Fruit fly (Drosophila melanogaster) whole organism, pupa: Measurements from ENCODE around the gene CG9240.
A peak's percentile ranks its signal among the peaks of the same experiment; 100 is the strongest.

ENCODE experiments used
- CG10348 ChIP-seq: fragments of 200-800 bp; sonication (Bioruptor generic); IDR thresholded peaks from 2 replicates; pipeline ENCODE4 v1.3.6; 2022; ENCODE audit warnings: missing biosample characterization, missing genetic modification characterization
- CG12605 ChIP-seq: fragments of 200-800 bp; sonication (Bioruptor generic); IDR thresholded peaks from 2 replicates; pipeline ENCODE4 v1.3.6; 2022; ENCODE audit warnings: missing biosample characterization, missing genetic modification characterization
- CG13204 ChIP-seq: fragments of 200-800 bp; sonication (Bioruptor generic); optimal IDR thresholded peaks from 2 replicates; lab custom pipeline; 2018; ENCODE audit warnings: missing biosample characterization, mild to moderate bottlenecking, missing genetic modification characterization, moderate library complexity
- CG14655 ChIP-seq: fragments of 200-800 bp; sonication (Bioruptor generic); optimal IDR thresholded peaks from 3 replicates; lab custom pipeline; 2017; ENCODE audit warnings: mild to moderate bottlenecking, missing biosample characterization, missing genetic modification reagents, missing genetic modification characterization
- CG15710 ChIP-seq: fragments of 200-800 bp; sonication (Bioruptor generic); optimal IDR thresholded peaks from 2 replicates; lab custom pipeline; 2018; ENCODE audit warnings: missing biosample characterization, mild to moderate bottlenecking, missing genetic modification characterization, moderate library complexity
- CG17806 ChIP-seq: fragments of 200-800 bp; sonication (Bioruptor generic); optimal IDR thresholded peaks from 2 replicates; lab custom pipeline; 2018; ENCODE audit warnings: missing biosample characterization, mild to moderate bottlenecking, missing genetic modification characterization, moderate library complexity
- CG32121 ChIP-seq: fragments of 200-800 bp; sonication (Bioruptor generic); IDR thresholded peaks from 2 replicates; pipeline ENCODE4 v1.3.6; 2022; ENCODE audit warnings: missing biosample characterization, missing genetic modification characterization
- CG34367 ChIP-seq: fragments of 200-800 bp; sonication (Bioruptor generic); optimal IDR thresholded peaks from 2 replicates; lab custom pipeline; 2018; ENCODE audit warnings: missing biosample characterization, mild to moderate bottlenecking, missing genetic modification characterization
- CG4496 ChIP-seq: fragments of 200-800 bp; sonication (Bioruptor generic); IDR thresholded peaks from 3 replicates; pipeline ENCODE4 v1.3.6; 2022; ENCODE audit warnings: missing biosample characterization, missing genetic modification characterization
- CG8159 ChIP-seq: fragments of 200-800 bp; sonication (Bioruptor generic); optimal IDR thresholded peaks from 3 replicates; lab custom pipeline; 2018; ENCODE audit warnings: missing biosample characterization, mild to moderate bottlenecking, missing genetic modification characterization, moderate library complexity
- CG8301 ChIP-seq: fragments of 200-800 bp; sonication (Bioruptor generic); optimal IDR thresholded peaks from 2 replicates; lab custom pipeline; 2018; ENCODE audit warnings: missing biosample characterization, mild to moderate bottlenecking, missing genetic modification characterization
- CG9948 ChIP-seq: fragments of 200-800 bp; sonication (Bioruptor generic); optimal IDR thresholded peaks from 2 replicates; lab custom pipeline; 2018; ENCODE audit warnings: missing biosample characterization, mild to moderate bottlenecking, missing genetic modification characterization, moderate library complexity
- D1 ChIP-seq: fragments of 200-800 bp; sonication (Bioruptor generic); optimal IDR thresholded peaks from 2 replicates; lab custom pipeline; 2018; ENCODE audit warnings: missing biosample characterization, mild to moderate bottlenecking, missing genetic modification characterization, moderate library complexity
- EcR ChIP-seq: fragments of 200-800 bp; sonication (Bioruptor generic); optimal IDR thresholded peaks from 3 replicates; lab custom pipeline; 2019; ENCODE audit warnings: missing biosample characterization, missing genetic modification characterization, mild to moderate bottlenecking, moderate library complexity, missing genetic modification reagents
- Ets98B ChIP-seq: fragments of 200-800 bp; sonication (Bioruptor generic); IDR thresholded peaks from 2 replicates; pipeline ENCODE4 v1.3.6; 2022; ENCODE audit warnings: missing biosample characterization, missing genetic modification characterization
- Pif1A ChIP-seq: fragments of 200-800 bp; sonication (Bioruptor generic); optimal IDR thresholded peaks from 3 replicates; lab custom pipeline; 2016; ENCODE audit warnings: missing biosample characterization, missing genetic modification characterization
- Pif1B ChIP-seq: fragments of 200-800 bp; sonication (Bioruptor generic); optimal IDR thresholded peaks from 3 replicates; lab custom pipeline; 2016; ENCODE audit warnings: missing biosample characterization, missing genetic modification characterization
- Snoo ChIP-seq: fragments of 200-800 bp; sonication (Bioruptor generic); optimal IDR thresholded peaks from 3 replicates; lab custom pipeline; 2017; ENCODE audit warnings: missing biosample characterization, mild to moderate bottlenecking, missing genetic modification characterization, inconsistent platforms
- fd96Ca ChIP-seq: fragments of 200-800 bp; sonication (Bioruptor generic); IDR thresholded peaks from 3 replicates; pipeline ENCODE4 v1.3.6; 2022; ENCODE audit warnings: missing biosample characterization, missing genetic modification characterization
- gl ChIP-seq: fragments of 200-800 bp; sonication (Bioruptor generic); optimal IDR thresholded peaks from 2 replicates; lab custom pipeline; 2018; ENCODE audit warnings: missing biosample characterization, mild to moderate bottlenecking, missing genetic modification characterization
- rn ChIP-seq: fragments of 200-800 bp; sonication (Bioruptor generic); IDR thresholded peaks from 2 replicates; pipeline ENCODE4 v1.3.6; 2022; ENCODE audit warnings: missing biosample characterization, missing genetic modification characterization

The CG9240 gene

DNA sequence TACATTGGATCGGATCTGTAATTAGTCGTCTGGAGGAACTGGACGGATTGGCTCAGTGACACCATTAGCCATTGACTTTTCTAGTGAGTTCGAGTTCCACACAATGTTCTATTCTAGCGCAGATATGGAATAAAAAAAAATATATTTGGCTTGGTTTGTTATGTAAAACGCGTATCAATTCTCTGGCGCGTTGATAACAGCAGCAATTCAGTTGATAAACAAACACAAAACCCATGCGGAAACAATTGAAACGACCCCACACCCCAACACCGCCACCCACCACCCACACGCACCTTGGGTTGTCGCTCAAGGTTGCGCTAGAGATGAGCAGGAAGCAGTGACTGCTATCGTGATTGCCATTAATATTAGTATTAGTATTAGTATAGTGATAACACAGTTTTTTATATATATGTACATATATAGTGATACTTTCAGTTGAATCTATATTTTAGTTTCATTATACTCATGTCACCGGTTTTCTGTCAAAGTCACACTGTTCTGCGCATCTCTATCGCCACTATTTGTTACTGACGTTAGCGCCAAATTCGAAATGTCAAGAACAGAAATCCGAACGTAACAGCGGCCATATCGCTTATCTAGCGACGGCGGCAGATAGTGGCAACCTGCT is 3.4 kb downstream of the CG9240 start:
- TF ChIP-seq CG17806 (tag; lab: Kevin White, UChicago) (peak; percentile 86), CG15710 (tag; lab: Kevin White, UChicago) (peak; percentile 82), Pif1A (no peak), CG8159 (tag; lab: Kevin White, UChicago) (peak; percentile 88), fd96Ca (GFP tag; lab: Robert Waterston, UW) (peak; percentile 90), CG8301 (tag; lab: Kevin White, UChicago) (peak; percentile 89), CG9948 (tag; lab: Kevin White, UChicago) (peak; percentile 84), CG12605 (GFP tag; lab: Robert Waterston, UW) (peak; percentile 64), D1 (peak; percentile 67), CG14655 (GFP tag; lab: Kevin White, UChicago) (peak; percentile 92), Ets98B (GFP tag; lab: Robert Waterston, UW) (peak; percentile 92), rn (GFP tag; lab: Robert Waterston, UW) (peak; percentile 76), Snoo (tag; lab: Kevin White, UChicago) (peak; percentile 84), CG13204 (no peak), Pif1B (GFP tag; lab: Kevin White, UChicago) (peak; percentile 83), CG34367 (peak; percentile 75), CG32121 (GFP tag; lab: Robert Waterston, UW) (peak; percentile 95), CG4496 (peak; percentile 94), EcR (GFP tag; lab: Kevin White, UChicago) (peak; percentile 2), gl (tag; lab: Kevin White, UChicago) (peak; percentile 76), CG10348 (peak; percentile 67)

- TF ChIP-seq D1: peak; percentile 41
- TF ChIP-seq CG17806 (tag; lab: Kevin White, UChicago): no peak
- TF ChIP-seq CG4496: peak; percentile 29; the same call in 2 of the 3 replicates
- TF ChIP-seq fd96Ca (GFP tag; lab: Robert Waterston, UW): no peak
- TF ChIP-seq rn (GFP tag; lab: Robert Waterston, UW): no peak
- no peak for TF ChIP-seq CG8159 (tag; lab: Kevin White, UChicago)
- no peak for TF ChIP-seq gl (tag; lab: Kevin White, UChicago)
Measured at dm6 chrX:15696854-15697540, 4.1 kb downstream of the CG9240 start, which contains the start of gene CG8128. Gene CG8128, plus strand, starts transcription at chrX:15697494.

dm6 chrX:15688757-15689156 is 12.3 kb downstream of the CG9240 start, which contains the start of gene CG15599:
Gene CG15599, minus strand, starts transcription at chrX:15688857.
- TF ChIP-seq Pif1B (GFP tag; lab: Kevin White, UChicago): no peak
- TF ChIP-seq CG32121 (GFP tag; lab: Robert Waterston, UW): no peak
- no peak for TF ChIP-seq CG13204
- no peak for TF ChIP-seq Ets98B (GFP tag; lab: Robert Waterston, UW)
- TF ChIP-seq CG10348: no peak
- no peak for TF ChIP-seq CG12605 (GFP tag; lab: Robert Waterston, UW)
- TF ChIP-seq CG17806 (tag; lab: Kevin White, UChicago): no peak
- TF ChIP-seq CG8301 (tag; lab: Kevin White, UChicago): no peak
- no peak for TF ChIP-seq gl (tag; lab: Kevin White, UChicago)
- no peak for TF ChIP-seq D1
- no peak for TF ChIP-seq Pif1A
- no peak for TF ChIP-seq CG14655 (GFP tag; lab: Kevin White, UChicago)
- TF ChIP-seq EcR (GFP tag; lab: Kevin White, UChicago): no peak
- TF ChIP-seq CG8159 (tag; lab: Kevin White, UChicago): no peak
- no peak for TF ChIP-seq rn (GFP tag; lab: Robert Waterston, UW)

DNA sequence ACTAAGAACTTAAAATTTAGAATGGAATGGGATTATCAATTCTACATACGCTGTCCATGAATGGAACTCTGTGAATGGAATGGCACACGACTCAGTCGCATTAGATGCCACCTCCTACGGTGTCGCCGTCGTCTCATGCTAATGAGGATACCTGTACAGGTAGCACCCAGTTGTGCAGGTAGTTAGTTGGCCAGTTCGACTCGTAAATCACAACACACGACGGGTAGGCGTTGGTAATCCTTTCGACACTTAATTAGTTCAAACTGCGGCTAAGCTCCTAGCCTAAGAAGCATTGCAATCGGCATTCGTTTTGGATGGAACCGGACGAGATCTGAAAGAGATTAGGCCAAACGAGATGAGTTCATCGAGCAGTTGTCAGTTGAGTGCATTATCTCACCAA is 16.6 kb downstream of the CG9240 start:
- no peak for TF ChIP-seq CG32121 (GFP tag; lab: Robert Waterston, UW)
- TF ChIP-seq CG8159 (tag; lab: Kevin White, UChicago): no peak
- TF ChIP-seq D1: no peak
- no peak for TF ChIP-seq CG34367
- TF ChIP-seq Snoo (tag; lab: Kevin White, UChicago): no peak
- TF ChIP-seq Ets98B (GFP tag; lab: Robert Waterston, UW): no peak
- no peak for TF ChIP-seq CG17806 (tag; lab: Kevin White, UChicago)
- no peak for TF ChIP-seq CG4496
- TF ChIP-seq Pif1A: no peak
- TF ChIP-seq CG9948 (tag; lab: Kevin White, UChicago): no peak
- TF ChIP-seq CG10348: no peak
- TF ChIP-seq CG8301 (tag; lab: Kevin White, UChicago): no peak
- TF ChIP-seq CG12605 (GFP tag; lab: Robert Waterston, UW): no peak
- no peak for TF ChIP-seq EcR (GFP tag; lab: Kevin White, UChicago)
- no peak for TF ChIP-seq fd96Ca (GFP tag; lab: Robert Waterston, UW)
- no peak for TF ChIP-seq rn (GFP tag; lab: Robert Waterston, UW)
- TF ChIP-seq CG14655 (GFP tag; lab: Kevin White, UChicago): no peak

- TF ChIP-seq CG10348 (no peak), fd96Ca (GFP tag; lab: Robert Waterston, UW) (no peak; the same call in 2 of the 3 replicates), Pif1A (peak; percentile 32), CG12605 (GFP tag; lab: Robert Waterston, UW) (0 out of 2 replicates have a peak, but pooled peaks have one; percentile 21), CG13204 (no peak), EcR (GFP tag; lab: Kevin White, UChicago) (peak; percentile 19), CG17806 (tag; lab: Kevin White, UChicago) (peak; percentile 6), CG32121 (GFP tag; lab: Robert Waterston, UW) (no peak), Pif1B (GFP tag; lab: Kevin White, UChicago) (peak; percentile 35), Snoo (tag; lab: Kevin White, UChicago) (peak; percentile 16), CG9948 (tag; lab: Kevin White, UChicago) (no peak), Ets98B (GFP tag; lab: Robert Waterston, UW) (peak; percentile 44), CG15710 (tag; lab: Kevin White, UChicago) (no peak), D1 (no peak), CG34367 (no peak), CG8159 (tag; lab: Kevin White, UChicago) (no peak), gl (tag; lab: Kevin White, UChicago) (no peak), CG4496 (peak; percentile 56; the same call in 1 of the 3 replicates), rn (GFP tag; lab: Robert Waterston, UW) (no peak), CG8301 (tag; lab: Kevin White, UChicago) (peak; percentile 6), CG14655 (GFP tag; lab: Kevin White, UChicago) (peak; percentile 18)
Measured at dm6 chrX:15675294-15675693, 25.8 kb downstream of the CG9240 start, which contains the start of gene CG12708. Gene CG12708, plus strand, starts transcription at chrX:15675476.
